Worm (Caenorhabditis elegans) whole organism, L1 larva: ENCODE measurements around the gene cest-2.2.

Source experiments
- C04F5.9 ChIP-seq: sonication (generic microtip); optimal IDR thresholded peaks from 2 replicates; lab custom pipeline; 2016; ENCODE audit warnings: missing genetic modification characterization, missing compliant biosample characterization
- C16A3.4 ChIP-seq: fragments of 150-350 bp; optimal IDR thresholded peaks from 2 replicates; lab custom pipeline; 2014; ENCODE audit warnings: missing biosample characterization, missing genetic modification characterization
- C34B4.2 ChIP-seq: sonication (generic microtip); optimal IDR thresholded peaks from 2 replicates; lab custom pipeline; 2017; ENCODE audit warnings: mild to moderate bottlenecking, missing genetic modification characterization, missing compliant biosample characterization
- Y116A8C.19 ChIP-seq: sonication (generic microtip); optimal IDR thresholded peaks from 2 replicates; lab custom pipeline; 2016; ENCODE audit warnings: missing compliant biosample characterization, missing genetic modification characterization, borderline replicate concordance
- aha-1 ChIP-seq: fragments of 150-350 bp; optimal IDR thresholded peaks from 2 replicates; lab custom pipeline; 2014; ENCODE audit warnings: missing biosample characterization, missing genetic modification characterization
- aly-2 ChIP-seq: fragments of 150-350 bp; optimal IDR thresholded peaks from 2 replicates; lab custom pipeline; 2014; ENCODE audit warnings: missing biosample characterization, missing genetic modification characterization
- ama-1 ChIP-seq: fragments of 150-350 bp; optimal IDR thresholded peaks from 2 replicates; lab custom pipeline; 2014
- blmp-1 ChIP-seq: fragments of 150-350 bp; optimal IDR thresholded peaks from 2 replicates; lab custom pipeline; 2014; ENCODE audit warnings: missing biosample characterization, missing genetic modification characterization
- ceh-63 ChIP-seq: fragments of 200-800 bp; sonication (Bioruptor generic); optimal IDR thresholded peaks from 2 replicates; lab custom pipeline; 2018; ENCODE audit warnings: mild to moderate bottlenecking, missing genetic modification characterization, missing compliant biosample characterization
- ceh-8 ChIP-seq: fragments of 200-800 bp; sonication (Bioruptor generic); optimal IDR thresholded peaks from 2 replicates; lab custom pipeline; 2018; ENCODE audit warnings: mild to moderate bottlenecking, missing genetic modification characterization, moderate library complexity, missing compliant biosample characterization
- ceh-82 ChIP-seq, 3 experiments: fragments of 150-350 bp in 1 of 3; sonication (generic microtip) in 2 of 3; optimal IDR thresholded peaks; 2 replicates each; lab custom pipeline; 2014 to 2017; ENCODE audit warnings: missing biosample characterization in 3 of 3, missing genetic modification characterization in 3 of 3
- ceh-90 ChIP-seq: sonication (generic microtip); optimal IDR thresholded peaks from 2 replicates; lab custom pipeline; 2016; ENCODE audit warnings: missing genetic modification characterization, missing compliant biosample characterization
- ces-1 ChIP-seq: fragments of 150-350 bp; optimal IDR thresholded peaks from 2 replicates; lab custom pipeline; 2014; ENCODE audit warnings: missing biosample characterization, missing genetic modification reagents, missing genetic modification characterization
- efl-3 ChIP-seq: fragments of 200-800 bp; sonication (Bioruptor generic); optimal IDR thresholded peaks from 2 replicates; lab custom pipeline; 2018; ENCODE audit warnings: mild to moderate bottlenecking, missing genetic modification characterization, missing compliant biosample characterization
- egl-13 ChIP-seq: sonication (generic microtip); optimal IDR thresholded peaks from 2 replicates; lab custom pipeline; 2016; ENCODE audit warnings: missing genotype, missing genetic modification reagents, missing genetic modification characterization, missing compliant biosample characterization
- elt-2 ChIP-seq: sonication (generic microtip); optimal IDR thresholded peaks from 2 replicates; lab custom pipeline; 2016; ENCODE audit warnings: missing genetic modification characterization, mild to moderate bottlenecking, inconsistent platforms, missing compliant biosample characterization, missing genetic modification reagents
- elt-3 ChIP-seq, 6 experiments: fragments of 150-350 bp in 1 of 6; sonication (generic microtip); optimal IDR thresholded peaks; 2 replicates each; lab custom pipeline; 2017 to 2018; ENCODE audit warnings: missing biosample characterization in 6 of 6, missing genetic modification characterization in 6 of 6, inconsistent platforms in 1 of 6
- ets-5 ChIP-seq: fragments of 200-800 bp; sonication (Bioruptor generic); IDR thresholded peaks from 2 replicates; pipeline ENCODE4 v1.3.6; 2022; ENCODE audit warnings: missing genetic modification characterization, missing compliant biosample characterization
- fkh-8 ChIP-seq: sonication (generic microtip); optimal IDR thresholded peaks from 2 replicates; lab custom pipeline; 2016; ENCODE audit warnings: mild to moderate bottlenecking, missing genetic modification characterization, missing compliant biosample characterization
- grh-1 ChIP-seq: fragments of 200-800 bp; sonication (Bioruptor generic); IDR thresholded peaks from 2 replicates; pipeline ENCODE4 v1.3.6; 2022; ENCODE audit warnings: missing genetic modification reagents, missing genetic modification characterization, missing compliant biosample characterization
- hlh-17 ChIP-seq: fragments of 200-800 bp; sonication (Bioruptor generic); optimal IDR thresholded peaks from 2 replicates; lab custom pipeline; 2018; ENCODE audit warnings: missing genetic modification characterization, mild to moderate bottlenecking, missing compliant biosample characterization, moderate library complexity, borderline replicate concordance
- hlh-4 ChIP-seq: sonication (generic microtip); optimal IDR thresholded peaks from 2 replicates; lab custom pipeline; 2016; ENCODE audit warnings: mild to moderate bottlenecking, missing genetic modification characterization, missing compliant biosample characterization
- isw-1 ChIP-seq: fragments of 200-800 bp; sonication (Bioruptor generic); IDR thresholded peaks from 2 replicates; pipeline ENCODE4 v1.3.6; 2022; ENCODE audit warnings: missing genetic modification characterization, missing compliant biosample characterization
- lin-14 ChIP-seq: fragments of 200-800 bp; sonication (Bioruptor generic); optimal IDR thresholded peaks from 2 replicates; lab custom pipeline; 2018; ENCODE audit warnings: mild to moderate bottlenecking, missing genetic modification characterization, moderate library complexity, missing compliant biosample characterization
- lin-35 ChIP-seq, 2 experiments: fragments of 150-350 bp; optimal IDR thresholded peaks; 2 replicates each; lab custom pipeline; 2014; ENCODE audit warnings: missing biosample characterization in 2 of 2, missing genetic modification characterization in 2 of 2, missing genetic modification reagents in 2 of 2
- lin-39 ChIP-seq: fragments of 150-350 bp; optimal IDR thresholded peaks from 2 replicates; lab custom pipeline; 2014; ENCODE audit warnings: missing biosample characterization, missing genetic modification reagents, missing genetic modification characterization
- lir-3 ChIP-seq: sonication (generic microtip); optimal IDR thresholded peaks from 2 replicates; lab custom pipeline; 2016; ENCODE audit warnings: mild to moderate bottlenecking, missing genetic modification characterization, moderate library complexity, missing compliant biosample characterization; ENCODE audit not compliant: poor library complexity
- lsy-2 ChIP-seq, 2 experiments: fragments of 150-350 bp; optimal IDR thresholded peaks; 2 replicates each; lab custom pipeline; 2014; ENCODE audit warnings: missing biosample characterization in 2 of 2, missing genetic modification characterization in 2 of 2
- mdl-1 ChIP-seq, 2 experiments: fragments of 150-350 bp; optimal IDR thresholded peaks; 2 replicates each; lab custom pipeline; 2014 to 2017; ENCODE audit warnings: missing biosample characterization in 2 of 2, missing genetic modification characterization in 2 of 2, inconsistent platforms in 1 of 2
- mep-1 ChIP-seq: fragments of 150-350 bp; optimal IDR thresholded peaks from 2 replicates; lab custom pipeline; 2014; ENCODE audit warnings: missing biosample characterization, missing genetic modification characterization
- nhr-19 ChIP-seq: fragments of 200-800 bp; sonication (Bioruptor generic); conservative IDR thresholded peaks from 2 replicates; pipeline ENCODE4 v1.3.6; 2022; ENCODE audit warnings: missing genetic modification characterization, missing compliant biosample characterization
- nhr-85 ChIP-seq: sonication (generic microtip); peaks from one replicate; lab custom pipeline; 2016; ENCODE audit warnings: missing genetic modification characterization, inconsistent platforms, missing compliant biosample characterization
- rnt-1 ChIP-seq: sonication (generic microtip); optimal IDR thresholded peaks from 2 replicates; lab custom pipeline; 2016; ENCODE audit warnings: mild to moderate bottlenecking, missing genetic modification characterization, moderate library complexity, missing compliant biosample characterization
- skn-1 ChIP-seq: fragments of 150-350 bp; optimal IDR thresholded peaks from 2 replicates; lab custom pipeline; 2014; ENCODE audit warnings: missing biosample characterization, missing genetic modification characterization
- sptf-1 ChIP-seq: fragments of 150-350 bp; optimal IDR thresholded peaks from 2 replicates; lab custom pipeline; 2014; ENCODE audit warnings: missing biosample characterization, missing genetic modification characterization
- sup-37 ChIP-seq: fragments of 200-800 bp; sonication (Bioruptor generic); optimal IDR thresholded peaks from 2 replicates; lab custom pipeline; 2018; ENCODE audit warnings: mild to moderate bottlenecking, missing genetic modification characterization, missing compliant biosample characterization
- swsn-7 ChIP-seq: sonication (generic microtip); optimal IDR thresholded peaks from 2 replicates; lab custom pipeline; 2016; ENCODE audit warnings: missing genetic modification characterization, missing compliant biosample characterization
- tlp-1 ChIP-seq: fragments of 150-350 bp; optimal IDR thresholded peaks from 2 replicates; lab custom pipeline; 2014; ENCODE audit warnings: missing biosample characterization, missing genetic modification characterization
- unc-130 ChIP-seq: fragments of 150-350 bp; optimal IDR thresholded peaks from 2 replicates; lab custom pipeline; 2017; ENCODE audit warnings: missing biosample characterization, missing genetic modification characterization, inconsistent platforms
- unc-62 ChIP-seq: fragments of 150-350 bp; optimal IDR thresholded peaks from 2 replicates; lab custom pipeline; 2014; ENCODE audit warnings: missing biosample characterization, missing genetic modification reagents, missing genetic modification characterization
- vab-15 ChIP-seq: sonication (generic microtip); optimal IDR thresholded peaks from 2 replicates; lab custom pipeline; 2017; ENCODE audit warnings: missing genotype, mild to moderate bottlenecking, missing genetic modification characterization, missing compliant biosample characterization
- xbp-1 ChIP-seq: sonication (generic microtip); optimal IDR thresholded peaks from 2 replicates; lab custom pipeline; 2016; ENCODE audit warnings: missing genetic modification characterization, missing compliant biosample characterization
- ztf-4 ChIP-seq: fragments of 150-350 bp; optimal IDR thresholded peaks from 2 replicates; lab custom pipeline; 2014; ENCODE audit warnings: missing biosample characterization, missing genetic modification characterization

The cest-2.2 gene

ce11 chrV:14134757-14135441 lies 40.3 kb downstream of the cest-2.2 start:
- TF ChIP-seq ceh-90 (tag; lab: Kevin White, UChicago) (no peak), skn-1 (no peak), nhr-85 (tag; lab: Kevin White, UChicago) (peak; percentile 75), egl-13 (tag; lab: Kevin White, UChicago) (no peak), aly-2 (no peak), mep-1 (tag; lab: Kevin White, UChicago) (no peak), swsn-7 (tag; lab: Kevin White, UChicago) (no peak), ceh-63 (GFP tag; lab: Kevin White, UChicago) (no peak), lin-14 (peak; percentile 54), elt-3 (tag; optimal IDR thresholded peaks at IDR 0.05; lab: Kevin White, UChicago) (peak in 3 of 6 experiments; percentile 12 to 48 (median 26)), ceh-82 (tag; optimal IDR thresholded peaks at IDR 0.05; lab: Kevin White, UChicago) (no peak), hlh-4 (tag; lab: Kevin White, UChicago) (no peak), hlh-17 (GFP tag; lab: Kevin White, UChicago) (no peak), sptf-1 (no peak), lsy-2 (tag; optimal IDR thresholded peaks at IDR 0.05; lab: Kevin White, UChicago) (peak in 1 of 2 experiments; percentile 30), sup-37 (no peak), fkh-8 (tag; lab: Kevin White, UChicago) (no peak), isw-1 (no peak), Y116A8C.19 (tag; lab: Kevin White, UChicago) (no peak), C34B4.2 (tag; lab: Kevin White, UChicago) (no peak), xbp-1 (tag; lab: Kevin White, UChicago) (no peak), C04F5.9 (tag; lab: Kevin White, UChicago) (no peak), unc-130 (no peak), C16A3.4 (tag; lab: Kevin White, UChicago) (no peak), tlp-1 (peak; percentile 18), ceh-8 (GFP tag; lab: Kevin White, UChicago) (no peak), nhr-19 (GFP tag; lab: Robert Waterston, UW) (no peak), elt-2 (tag; lab: Kevin White, UChicago) (peak; percentile 53), ets-5 (no peak), blmp-1 (tag; lab: Kevin White, UChicago) (peak; percentile 15), grh-1 (no peak), lin-39 (tag; lab: Kevin White, UChicago) (no peak), ama-1 (lab: Kevin White, UChicago) (no peak), efl-3 (GFP tag; lab: Kevin White, UChicago) (no peak), ces-1 (no peak), lir-3 (no peak), mdl-1 (tag; optimal IDR thresholded peaks at IDR 0.05; lab: Kevin White, UChicago) (no peak), ztf-4 (tag; lab: Kevin White, UChicago) (no peak), unc-62 (GFP tag; lab: Kevin White, UChicago) (no peak), aha-1 (tag; lab: Kevin White, UChicago) (no peak), lin-35 (GFP tag; optimal IDR thresholded peaks at IDR 0.05; lab: Kevin White, UChicago) (peak in 1 of 2 experiments; percentile 5), vab-15 (no peak), rnt-1 (tag; lab: Kevin White, UChicago) (no peak)
